Fruit fly (Drosophila melanogaster): Measurements from ENCODE around the gene CG3939.

Gene CG3939

DNA sequence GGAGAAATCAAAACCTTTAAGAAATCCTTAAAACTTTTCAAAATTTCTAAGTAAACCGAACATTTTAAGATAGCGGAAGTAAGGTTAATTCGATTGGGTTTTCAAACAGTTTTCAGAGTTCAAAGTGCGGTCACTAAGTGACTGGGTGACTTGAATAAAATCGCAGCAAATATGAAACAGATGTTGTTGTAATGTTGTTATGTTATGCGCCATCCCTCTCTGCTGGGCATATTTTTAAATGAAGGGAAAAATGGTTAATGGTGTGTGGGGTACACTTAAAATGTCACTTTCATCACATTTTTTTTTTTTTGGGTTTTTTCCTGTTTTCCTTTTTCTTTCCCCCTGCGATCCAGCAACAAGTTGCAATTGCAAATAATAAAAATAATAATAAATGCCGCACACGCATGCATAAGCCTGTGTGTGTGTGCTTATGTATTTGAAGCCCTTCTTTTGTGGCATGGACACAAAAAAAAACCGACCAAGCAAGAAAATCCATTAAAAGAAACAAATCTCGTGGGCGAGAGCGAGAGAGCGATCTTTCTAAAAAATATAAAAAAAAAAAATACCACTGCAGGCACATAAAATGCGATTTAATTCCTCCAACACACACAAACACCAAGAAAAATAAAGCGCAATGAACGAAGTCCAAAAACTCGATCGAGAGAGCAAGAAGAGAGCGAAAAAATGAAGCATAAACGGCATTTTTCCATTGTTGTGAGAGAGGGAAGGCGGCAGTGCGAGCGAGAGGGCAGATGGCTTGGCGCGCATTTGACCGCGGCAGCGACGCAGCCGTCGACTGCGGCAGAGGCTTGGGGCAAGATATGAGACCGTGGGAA is 13.1 kb upstream of the CG3939 start (continued):
- TF ChIP-seq gsb-n (tag; optimal IDR thresholded peaks at IDR 0.05) (no peak), phol (tag; optimal IDR thresholded peaks at IDR 0.05) (no peak), sens-2 (GFP tag; IDR thresholded peaks at IDR 0.05) (no peak), CG14667 (GFP tag; IDR thresholded peaks at IDR 0.05) (no peak), CG17568 (GFP tag; optimal IDR thresholded peaks at IDR 0.05) (no peak), CG11504 (tag; optimal IDR thresholded peaks at IDR 0.05) (no peak)

DNA sequence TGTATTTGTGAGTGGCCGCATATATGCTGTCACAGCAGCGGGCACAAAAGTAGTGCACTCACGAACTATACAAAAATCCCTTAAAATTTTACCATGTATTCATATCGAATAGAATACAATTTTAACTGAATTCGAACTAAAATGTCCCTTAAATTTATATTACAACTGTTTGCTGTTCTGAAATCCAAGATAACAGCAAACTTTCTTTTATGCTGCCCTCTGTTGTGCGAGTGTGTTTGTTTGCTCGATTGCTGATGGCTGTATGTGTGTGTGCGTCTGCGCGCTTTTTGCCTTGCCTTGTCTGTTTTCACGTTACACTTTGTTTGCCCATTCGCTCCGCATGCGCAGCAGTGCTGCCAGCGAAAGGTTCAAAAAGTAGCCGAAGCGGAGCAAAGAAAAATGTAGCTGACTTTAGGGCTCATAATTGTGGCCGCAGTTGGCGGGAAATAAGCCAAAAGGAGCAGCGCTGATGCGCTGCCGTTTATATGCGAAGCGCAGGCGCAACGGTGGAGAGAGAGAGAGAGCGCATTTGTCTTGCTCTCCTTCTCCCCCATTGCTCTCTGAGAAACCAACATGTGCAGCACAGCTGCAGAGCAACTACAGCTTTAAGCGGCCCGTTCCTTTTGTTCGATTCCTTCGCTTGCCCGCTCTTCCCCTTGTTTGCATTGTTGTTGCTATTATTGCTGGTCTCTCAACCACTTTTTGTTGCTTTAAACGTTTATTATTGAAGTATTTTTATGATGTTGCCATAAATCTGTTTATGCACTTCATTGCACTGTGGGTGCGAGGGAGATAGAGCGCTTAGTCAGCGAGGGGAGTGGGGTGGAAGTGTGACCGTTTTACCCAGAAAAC is 12.2 kb upstream of the CG3939 start:
- TF ChIP-seq cwo (GFP tag; optimal IDR thresholded peaks at IDR 0.05) (peak; percentile 85), CG11696 (GFP tag; IDR thresholded peaks at IDR 0.05) (peak; percentile 99), YL-1 (GFP tag; optimal IDR thresholded peaks at IDR 0.05) (peak; percentile 72), CG7372 (GFP tag; IDR thresholded peaks at IDR 0.05) (peak; percentile 80), CG17385 (GFP tag; optimal IDR thresholded peaks at IDR 0.05) (peak; percentile 90), onecut (GFP tag; IDR thresholded peaks at IDR 0.05) (peak; percentile 83), CG10959 (GFP tag; IDR thresholded peaks at IDR 0.05) (peak; percentile 92), Oli (tag; optimal IDR thresholded peaks at IDR 0.05) (peak; percentile 96), Atf-2 (GFP tag; optimal IDR thresholded peaks at IDR 0.05) (peak; percentile 93), Doc2 (GFP tag; IDR thresholded peaks at IDR 0.05) (peak; percentile 69; the same call in 1 of the 2 replicates), CG2678 (tag; optimal IDR thresholded peaks at IDR 0.05) (peak; percentile 95), Max (GFP tag; optimal IDR thresholded peaks at IDR 0.05) (peak; percentile 88), insv (GFP tag; optimal IDR thresholded peaks at IDR 0.05) (peak in 1 of 2 experiments; percentile 26), Hey (tag; optimal IDR thresholded peaks at IDR 0.05) (peak; percentile 20), gce (GFP tag; IDR thresholded peaks at IDR 0.05) (peak; percentile 84), CG33213 (GFP tag; optimal IDR thresholded peaks at IDR 0.05) (peak; percentile 88), slbo (GFP tag; IDR thresholded peaks at IDR 0.05) (peak; percentile 85), TFAM (GFP tag; optimal IDR thresholded peaks at IDR 0.05) (peak; percentile 79), gro (GFP tag; optimal IDR thresholded peaks at IDR 0.05) (no peak), CG32772 (GFP tag; IDR thresholded peaks at IDR 0.05) (peak; percentile 92), jing (GFP tag; optimal IDR thresholded peaks at IDR 0.05) (peak; percentile 91), CG12942 (GFP tag; optimal IDR thresholded peaks at IDR 0.05) (peak; percentile 88), MBD-R2 (GFP tag; IDR thresholded peaks at IDR 0.05) (peak; percentile 55; the same call in 1 of the 2 replicates), CG6765 (GFP tag; optimal IDR thresholded peaks at IDR 0.05) (peak; percentile 64), CG15011 (GFP tag; optimal IDR thresholded peaks at IDR 0.05) (peak; percentile 87), jigr1 (GFP tag; IDR thresholded peaks at IDR 0.05) (peak; percentile 87), HLH54F (GFP tag; optimal IDR thresholded peaks at IDR 0.05) (peak; percentile 86), crol (GFP tag; IDR thresholded peaks at IDR 0.05) (peak; percentile 79), Hr78 (GFP tag; optimal IDR thresholded peaks at IDR 0.05) (peak in 1 of 2 experiments; percentile 87), CG3995 (GFP tag; optimal IDR thresholded peaks at IDR 0.05) (peak; percentile 46), pnt (GFP tag; optimal IDR thresholded peaks at IDR 0.05) (peak; percentile 93), CG7786 (GFP tag; optimal IDR thresholded peaks at IDR 0.05) (peak; percentile 90), CG9437 (GFP tag; optimal IDR thresholded peaks at IDR 0.05) (peak; percentile 86), CHES-1-like (GFP tag; optimal IDR thresholded peaks at IDR 0.05) (peak; percentile 91), ssp (GFP tag; IDR thresholded peaks at IDR 0.05) (peak; percentile 82), gem (tag; optimal IDR thresholded peaks at IDR 0.05) (peak; percentile 96), CG2129 (GFP tag; IDR thresholded peaks at IDR 0.05; ENCODE audit: partially characterized antibody) (no peak), CG17829 (tag; optimal IDR thresholded peaks at IDR 0.05) (peak; percentile 95), Hr39 (optimal IDR thresholded peaks at IDR 0.05) (no peak), Sry-δ (GFP tag; optimal IDR thresholded peaks at IDR 0.05) (peak; percentile 56)
